Worm (Caenorhabditis elegans): Measurements from ENCODE around the gene F54F7.6.

DNA sequence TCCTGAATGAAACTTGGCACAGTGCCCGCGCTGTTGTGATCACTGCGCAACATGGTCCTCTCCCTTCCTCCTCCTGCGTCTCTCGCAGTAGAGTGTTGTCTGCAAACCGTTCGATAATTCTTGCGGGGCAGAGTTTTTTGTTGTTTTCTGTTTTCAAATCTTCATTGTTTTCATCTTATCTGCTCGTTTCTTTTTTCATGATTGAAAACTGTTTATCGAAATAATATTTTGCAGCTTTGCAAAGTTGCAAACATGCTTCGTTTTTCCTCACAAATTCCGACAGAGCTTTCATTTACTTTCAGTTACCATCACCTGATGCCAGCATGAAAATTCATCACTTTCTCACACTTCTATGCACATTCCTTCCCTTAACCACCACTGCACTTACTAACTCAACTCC, 8.0 kb upstream of the F54F7.6 start, which contains the start of gene mes-1:
- TF ChIP-seq him-1 (tag; optimal IDR thresholded peaks at IDR 0.05) = no peak
- TF ChIP-seq W03F9.2 (tag; optimal IDR thresholded peaks at IDR 0.05) = no peak
- TF ChIP-seq dao-5 (tag; optimal IDR thresholded peaks at IDR 0.05) = no peak

All from whole organism, L4/young adult.